Worm (Caenorhabditis elegans) whole organism, midembryonic: ENCODE results near the gene chil-3.

Experiments
- T22C8.4 ChIP-seq: fragments of 200-800 bp; sonication (Bioruptor generic); IDR thresholded peaks from 2 replicates; pipeline ENCODE4 v1.3.6; 2022; ENCODE audit warnings: missing genetic modification characterization, missing compliant biosample characterization
- cog-1 ChIP-seq: sonication (generic microtip); optimal IDR thresholded peaks from 2 replicates; lab custom pipeline; 2016; ENCODE audit warnings: missing genetic modification characterization, missing compliant biosample characterization
- flt-1 ChIP-seq: fragments of 200-800 bp; sonication (Bioruptor generic); IDR thresholded peaks from 2 replicates; pipeline ENCODE4 v1.3.6; 2022; ENCODE audit warnings: missing genetic modification characterization, missing compliant biosample characterization
- klf-2 ChIP-seq: fragments of 200-800 bp; sonication (Bioruptor generic); conservative IDR thresholded peaks from 2 replicates; pipeline ENCODE4 v1.3.6; 2022; ENCODE audit warnings: missing genetic modification reagents, missing genetic modification characterization, missing compliant biosample characterization
- med-1 ChIP-seq: sonication (generic microtip); optimal IDR thresholded peaks from 2 replicates; lab custom pipeline; 2017; ENCODE audit warnings: missing genetic modification characterization, mild to moderate bottlenecking, missing compliant biosample characterization, antibody characterized with exemption, missing genetic modification reagents; ENCODE audit not compliant: insufficient read depth
- ref-1 ChIP-seq: fragments of 200-800 bp; sonication (Bioruptor generic); conservative IDR thresholded peaks from 2 replicates; pipeline ENCODE4 v1.3.6; 2022; ENCODE audit warnings: missing genetic modification reagents, missing genetic modification characterization, missing compliant biosample characterization
- tab-1 ChIP-seq: fragments of 200-800 bp; sonication (Bioruptor generic); IDR thresholded peaks from 2 replicates; pipeline ENCODE4 v1.3.6; 2022; ENCODE audit warnings: missing genetic modification characterization, missing compliant biosample characterization
- ztf-23 ChIP-seq: fragments of 200-800 bp; sonication (Bioruptor generic); IDR thresholded peaks from 2 replicates; pipeline ENCODE4 v1.3.6; 2022; ENCODE audit warnings: missing genetic modification reagents, missing genetic modification characterization, missing compliant biosample characterization
- ztf-29 ChIP-seq: fragments of 200-800 bp; sonication (Bioruptor generic); IDR thresholded peaks from 2 replicates; pipeline ENCODE4 v1.3.6; 2022; ENCODE audit warnings: missing genetic modification reagents, missing genetic modification characterization, missing compliant biosample characterization

chil-3 gene

ce11 chrII:9888549-9888948 lies 27.3 kb upstream of the chil-3 start:
- TF ChIP-seq klf-2 (no peak), ztf-29 (GFP tag; lab: Robert Waterston, UW) (no peak), ztf-23 (GFP tag; lab: Robert Waterston, UW) (no peak), flt-1 (GFP tag; lab: Robert Waterston, UW) (no peak)

ce11 chrII:9886216-9886615 lies 24.9 kb upstream of the chil-3 start, which contains the start of gene algn-8:
Gene algn-8, minus strand, starts transcription at chrII:9886442.
- TF ChIP-seq tab-1 (GFP tag; lab: Robert Waterston, UW) (no peak), med-1 (no peak), ztf-23 (GFP tag; lab: Robert Waterston, UW) (no peak), cog-1 (tag; lab: Kevin White, UChicago) (no peak), klf-2 (no peak), T22C8.4 (GFP tag; lab: Robert Waterston, UW) (no peak), ztf-29 (GFP tag; lab: Robert Waterston, UW) (no peak), ref-1 (GFP tag; lab: Robert Waterston, UW) (no peak), flt-1 (GFP tag; lab: Robert Waterston, UW) (no peak)

ce11 chrII:9880826-9881225 lies 19.5 kb upstream of the chil-3 start, which contains the start of gene C08H9.15:
Gene C08H9.15, plus strand, starts transcription at chrII:9881193.
- TF ChIP-seq klf-2 = no peak
- no peak for TF ChIP-seq ztf-23 (GFP tag; lab: Robert Waterston, UW)
- no peak for TF ChIP-seq tab-1 (GFP tag; lab: Robert Waterston, UW)
- no peak for TF ChIP-seq ref-1 (GFP tag; lab: Robert Waterston, UW)
- TF ChIP-seq flt-1 (GFP tag; lab: Robert Waterston, UW) = no peak
- no peak for TF ChIP-seq T22C8.4 (GFP tag; lab: Robert Waterston, UW)
- no peak for TF ChIP-seq ztf-29 (GFP tag; lab: Robert Waterston, UW)
- TF ChIP-seq cog-1 (tag; lab: Kevin White, UChicago) = no peak
- no peak for TF ChIP-seq med-1

DNA sequence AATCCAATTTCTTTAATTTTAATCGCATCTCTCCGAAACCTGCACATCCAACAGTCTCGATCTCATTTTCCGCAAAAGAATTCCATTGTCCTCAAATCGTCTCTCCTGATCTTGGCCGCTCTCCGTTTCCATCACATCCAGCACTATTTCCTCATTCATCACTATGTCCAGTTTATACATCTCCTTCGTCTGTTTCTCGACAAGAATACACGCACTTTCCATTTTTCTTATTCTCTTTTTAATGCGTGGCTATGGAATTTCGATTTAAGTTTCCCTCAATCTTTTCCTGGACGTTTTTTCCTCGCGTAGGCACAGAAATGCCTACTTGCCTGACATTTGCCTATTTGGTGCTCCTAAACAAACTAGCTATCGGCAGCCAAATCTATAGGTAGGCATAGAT lies 18.5 kb upstream of the chil-3 start:
- TF ChIP-seq ref-1 (GFP tag; lab: Robert Waterston, UW) = no peak
- TF ChIP-seq flt-1 (GFP tag; lab: Robert Waterston, UW) = no peak
- TF ChIP-seq ztf-29 (GFP tag; lab: Robert Waterston, UW) = no peak
- TF ChIP-seq ztf-23 (GFP tag; lab: Robert Waterston, UW) = no peak
- no peak for TF ChIP-seq T22C8.4 (GFP tag; lab: Robert Waterston, UW)
- no peak for TF ChIP-seq med-1
- TF ChIP-seq tab-1 (GFP tag; lab: Robert Waterston, UW) = no peak
- no peak for TF ChIP-seq klf-2
- no peak for TF ChIP-seq cog-1 (tag; lab: Kevin White, UChicago)

DNA sequence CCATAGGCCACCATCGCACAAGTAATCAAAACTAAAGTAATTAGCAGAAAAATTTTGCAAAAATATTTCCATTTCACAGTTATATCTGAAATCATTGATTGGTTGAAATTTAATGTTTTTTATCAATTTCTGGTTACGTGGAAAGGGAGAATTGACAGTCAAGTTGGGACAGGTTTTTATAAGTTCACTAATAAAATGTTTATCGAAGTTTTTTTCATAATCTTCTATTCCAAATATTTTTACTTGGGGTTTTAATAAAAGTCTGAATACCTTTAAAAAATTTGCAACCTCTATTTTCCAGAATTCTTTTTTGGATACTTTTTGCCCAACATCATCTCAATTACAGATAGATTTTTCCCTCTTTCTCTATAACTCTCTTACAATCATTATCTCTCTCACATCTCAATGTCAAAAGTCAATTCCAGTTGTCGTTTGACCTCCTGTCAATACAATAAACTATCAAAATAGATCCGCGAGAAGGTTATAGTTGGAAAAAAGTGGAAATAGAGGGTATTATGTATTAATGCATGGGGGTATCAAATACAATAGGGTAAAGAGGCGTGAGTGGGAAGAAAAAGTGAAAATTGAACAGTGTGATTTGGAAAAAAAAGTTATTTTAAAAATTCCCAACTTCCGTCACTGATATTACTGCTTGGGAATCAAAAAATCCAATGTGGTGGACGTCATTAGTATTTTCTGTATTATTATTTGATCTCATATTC lies 13.4 kb upstream of the chil-3 start, which contains the start of the genes chil-2 and ctsa-3.2:
TSS of gene chil-2 (minus strand) at position 101 of the 722 bp plus-strand sequence.
TSS of gene ctsa-3.2 (plus strand) at position 672 of the 722 bp plus-strand sequence.
- TF ChIP-seq T22C8.4 (GFP tag; lab: Robert Waterston, UW) = no peak
- TF ChIP-seq flt-1 (GFP tag; lab: Robert Waterston, UW) = no peak
- no peak for TF ChIP-seq tab-1 (GFP tag; lab: Robert Waterston, UW)
- no peak for TF ChIP-seq klf-2
- TF ChIP-seq ref-1 (GFP tag; lab: Robert Waterston, UW) = no peak
- no peak for TF ChIP-seq ztf-29 (GFP tag; lab: Robert Waterston, UW)
- TF ChIP-seq ztf-23 (GFP tag; lab: Robert Waterston, UW) = no peak
- TF ChIP-seq cog-1 (tag; lab: Kevin White, UChicago) = no peak
- TF ChIP-seq med-1 = no peak

- TF ChIP-seq ztf-29 (GFP tag; lab: Robert Waterston, UW) = no peak
- no peak for TF ChIP-seq ref-1 (GFP tag; lab: Robert Waterston, UW)
- no peak for TF ChIP-seq ztf-23 (GFP tag; lab: Robert Waterston, UW)
- no peak for TF ChIP-seq klf-2
- no peak for TF ChIP-seq med-1
- no peak for TF ChIP-seq flt-1 (GFP tag; lab: Robert Waterston, UW)
- TF ChIP-seq cog-1 (tag; lab: Kevin White, UChicago) = no peak
- no peak for TF ChIP-seq tab-1 (GFP tag; lab: Robert Waterston, UW)
- no peak for TF ChIP-seq T22C8.4 (GFP tag; lab: Robert Waterston, UW)
These were observed 11.7 kb upstream of the chil-3 start, which contains the start of gene chil-8 for ce11 chrII:9872961-9873360. Gene chil-8, minus strand, starts transcription at chrII:9873061.

DNA sequence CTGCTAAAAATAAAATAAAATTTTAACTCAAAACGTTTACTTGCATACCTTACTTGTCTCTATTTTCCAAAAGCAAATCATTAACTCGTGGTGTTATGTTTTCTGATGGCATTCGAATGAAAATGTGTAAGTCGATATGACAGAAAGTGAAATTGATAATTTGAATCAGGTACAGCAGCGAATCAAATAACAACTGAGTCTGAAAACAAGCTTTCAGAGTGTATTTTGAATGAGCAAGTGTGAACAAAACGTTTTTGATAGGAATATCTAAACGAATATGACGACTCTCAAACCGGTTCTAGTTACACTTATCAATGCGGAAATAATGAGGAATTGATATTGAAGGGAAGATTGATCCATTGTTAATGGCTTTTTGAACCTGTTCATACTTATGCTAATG lies 9.8 kb upstream of the chil-3 start, which contains the start of gene chil-7:
TSS of gene chil-7 (minus strand) at position 112 of the 400 bp plus-strand sequence.
- TF ChIP-seq tab-1 (GFP tag; lab: Robert Waterston, UW) (no peak), ref-1 (GFP tag; lab: Robert Waterston, UW) (no peak)

DNA sequence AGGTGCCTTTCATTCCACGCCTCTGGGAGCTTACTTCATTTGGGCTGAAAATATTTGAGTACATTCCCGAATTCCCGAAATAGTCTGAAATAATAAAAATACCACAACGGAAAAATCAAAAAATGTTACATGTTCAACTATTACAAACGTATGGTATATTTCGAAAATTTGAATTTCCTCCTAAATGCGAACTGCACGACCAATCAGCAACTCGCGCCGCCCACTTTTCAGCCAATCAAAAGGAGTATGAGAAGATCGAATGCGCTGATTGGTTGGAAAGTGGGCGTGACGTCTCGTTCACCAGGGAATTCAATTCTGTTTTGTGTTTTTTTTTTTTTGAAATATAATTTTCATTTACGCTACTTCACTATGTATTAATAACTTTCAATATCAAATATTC lies 7.4 kb upstream of the chil-3 start, which contains the start of gene old-1:
TSS of gene old-1 (minus strand) at position 50 of the 400 bp plus-strand sequence.
- no peak for TF ChIP-seq tab-1 (GFP tag; lab: Robert Waterston, UW)
- no peak for TF ChIP-seq ztf-23 (GFP tag; lab: Robert Waterston, UW)
- no peak for TF ChIP-seq cog-1 (tag; lab: Kevin White, UChicago)
- TF ChIP-seq ztf-29 (GFP tag; lab: Robert Waterston, UW) = no peak
- TF ChIP-seq med-1 = no peak
- no peak for TF ChIP-seq klf-2
- TF ChIP-seq ref-1 (GFP tag; lab: Robert Waterston, UW) = no peak
- no peak for TF ChIP-seq flt-1 (GFP tag; lab: Robert Waterston, UW)
- TF ChIP-seq T22C8.4 (GFP tag; lab: Robert Waterston, UW) = no peak

ce11 chrII:9868207-9868606 lies 6.9 kb upstream of the chil-3 start:
- TF ChIP-seq tab-1 (GFP tag; lab: Robert Waterston, UW) (no peak), med-1 (no peak), T22C8.4 (GFP tag; lab: Robert Waterston, UW) (no peak), klf-2 (no peak), ref-1 (GFP tag; lab: Robert Waterston, UW) (no peak), flt-1 (GFP tag; lab: Robert Waterston, UW) (no peak), ztf-23 (GFP tag; lab: Robert Waterston, UW) (no peak), ztf-29 (GFP tag; lab: Robert Waterston, UW) (no peak), cog-1 (tag; lab: Kevin White, UChicago) (no peak)
